Worm (Caenorhabditis elegans): ENCODE data around the gene R05D3.9.

Gene R05D3.9

ce11 chrIII:8325574-8326513 is 42.7 kb downstream of the R05D3.9 start, which contains the start of gene ZC262.13 (continued):
- TF ChIP-seq dve-1 (tag; optimal IDR thresholded peaks at IDR 0.05; ENCODE audit: insufficient read depth) (peak; percentile 82), zfp-3 (GFP tag; conservative IDR thresholded peaks at IDR 0.05) (0 out of 2 replicates have a peak, but pooled peaks have one; percentile 58), nhr-28 (tag; optimal IDR thresholded peaks at IDR 0.05) (peak; percentile 17), zip-2 (tag; optimal IDR thresholded peaks at IDR 0.05) (no peak), madf-5 (GFP tag; IDR thresholded peaks at IDR 0.05) (no peak), saeg-2 (GFP tag; IDR thresholded peaks at IDR 0.05) (no peak), zip-11 (GFP tag; IDR thresholded peaks at IDR 0.05) (no peak), php-3 (GFP tag; IDR thresholded peaks at IDR 0.05) (peak; percentile 12; the same call in 1 of the 2 replicates), mes-2 (tag; optimal IDR thresholded peaks at IDR 0.05; ENCODE audit: poor library complexity, severe bottlenecking) (peak; percentile 11), T26A8.4 (GFP tag; IDR thresholded peaks at IDR 0.05) (peak; percentile 25; the same call in 1 of the 2 replicates), mdt-29 (GFP tag; IDR thresholded peaks at IDR 0.05) (no peak), F37D6.2 (tag; optimal IDR thresholded peaks at IDR 0.05) (no peak), hlh-30 (tag; optimal IDR thresholded peaks at IDR 0.05; ENCODE audit: insufficient read depth) (peak; percentile 37), arid-1 (GFP tag; conservative IDR thresholded peaks at IDR 0.05) (no peak), nhr-48 (tag; optimal IDR thresholded peaks at IDR 0.05) (peak; percentile 2), lin-1 (GFP tag; IDR thresholded peaks at IDR 0.05) (no peak), daf-19 (GFP tag; conservative IDR thresholded peaks at IDR 0.05) (no peak), mep-1 (tag; optimal IDR thresholded peaks at IDR 0.05) (no peak)

- peak; percentile 1 for TF ChIP-seq nhr-28 (tag; optimal IDR thresholded peaks at IDR 0.05)
- TF ChIP-seq daf-16 (GFP tag; optimal IDR thresholded peaks at IDR 0.05): no peak
- peak; percentile 43 for TF ChIP-seq daf-16 (tag; optimal IDR thresholded peaks at IDR 0.05)
- TF ChIP-seq nhr-48 (tag; optimal IDR thresholded peaks at IDR 0.05): no peak
- TF ChIP-seq hlh-30 (tag; optimal IDR thresholded peaks at IDR 0.05; ENCODE audit: insufficient read depth): peak; percentile 66
- TF ChIP-seq hlh-11 (tag; optimal IDR thresholded peaks at IDR 0.05): peak; percentile 30
- TF ChIP-seq pqm-1 (tag; optimal IDR thresholded peaks at IDR 0.05): peak; percentile 4
- TF ChIP-seq lim-7 (GFP tag; IDR thresholded peaks at IDR 0.05): no peak
- TF ChIP-seq mdl-1 (tag; optimal IDR thresholded peaks at IDR 0.05): peak in 1 of 2 experiments; percentile 14
- peak; percentile 54 for TF ChIP-seq dve-1 (tag; optimal IDR thresholded peaks at IDR 0.05; ENCODE audit: insufficient read depth)
- peak; percentile 5 for TF ChIP-seq mep-1 (tag; optimal IDR thresholded peaks at IDR 0.05)
- peak; percentile 26; the same call in 1 of the 2 replicates for TF ChIP-seq dmd-6 (GFP tag; IDR thresholded peaks at IDR 0.05)
- TF ChIP-seq unc-130 (GFP tag; optimal IDR thresholded peaks at IDR 0.05): no peak
- TF ChIP-seq F26F4.8 (GFP tag; conservative IDR thresholded peaks at IDR 0.05): no peak
- TF ChIP-seq lsy-2 (tag; optimal IDR thresholded peaks at IDR 0.05): peak in 1 of 2 experiments; percentile 31
- TF ChIP-seq aha-1 (tag): peak; percentile 9
Measured at ce11 chrIII:8324412-8324811, 44.1 kb downstream of the R05D3.9 start, which contains the start of gene F10E9.12. Gene F10E9.12, plus strand, starts transcription at chrIII:8324542.

- TF ChIP-seq nhr-11 (tag; optimal IDR thresholded peaks at IDR 0.05) (peak; percentile 68), daf-12 (tag; optimal IDR thresholded peaks at IDR 0.05) (no peak), Y105C5A.15 (GFP tag; IDR thresholded peaks at IDR 0.05) (no peak)
Measured at ce11 chrIII:8322645-8323213, 45.8 kb downstream of the R05D3.9 start, which contains the start of gene F10E9.1. Gene F10E9.1, plus strand, starts transcription at chrIII:8323163.

- TF ChIP-seq unc-62 (GFP tag; optimal IDR thresholded peaks at IDR 0.05 in 1 of 2): peak in 1 of 2 experiments; percentile 89
- TF ChIP-seq unc-62 (tag; optimal IDR thresholded peaks at IDR 0.05): no peak
- TF ChIP-seq dmd-8 (GFP tag; IDR thresholded peaks at IDR 0.05): no peak
- no peak for TF ChIP-seq lin-13 (GFP tag; optimal IDR thresholded peaks at IDR 0.05)
- TF ChIP-seq lim-7 (GFP tag; IDR thresholded peaks at IDR 0.05): no peak
- TF ChIP-seq mdt-29 (GFP tag; IDR thresholded peaks at IDR 0.05): no peak
- no peak for TF ChIP-seq egl-43 (GFP tag; IDR thresholded peaks at IDR 0.05)
- TF ChIP-seq dpl-1 (GFP tag; optimal IDR thresholded peaks at IDR 0.05): no peak
- TF ChIP-seq aha-1 (tag): peak; percentile 7
- no peak for TF ChIP-seq mxl-2 (GFP tag; conservative IDR thresholded peaks at IDR 0.05)
- peak; percentile 6 for TF ChIP-seq hlh-30 (tag; optimal IDR thresholded peaks at IDR 0.05; ENCODE audit: insufficient read depth)
- no peak for TF ChIP-seq Y105C5A.15 (GFP tag; IDR thresholded peaks at IDR 0.05)
- TF ChIP-seq rbr-2 (tag; optimal IDR thresholded peaks at IDR 0.05): no peak
- no peak for TF ChIP-seq zag-1 (tag; optimal IDR thresholded peaks at IDR 0.05)
- no peak for TF ChIP-seq ceh-44 (GFP tag; IDR thresholded peaks at IDR 0.05)
- no peak for TF ChIP-seq daf-8 (GFP tag; IDR thresholded peaks at IDR 0.05)
- no peak for TF ChIP-seq D1046.2 (GFP tag; IDR thresholded peaks at IDR 0.05)
Measured at ce11 chrIII:8321225-8321624, 47.3 kb downstream of the R05D3.9 start.
